Worm (Caenorhabditis elegans) whole organism, young adult: ENCODE measurements around the gene F35F10.13.

Experiments used
- efl-1 ChIP-seq: fragments of 150-350 bp; optimal IDR thresholded peaks from 2 replicates; lab custom pipeline; 2014; ENCODE audit warnings: missing biosample characterization, missing genetic modification reagents, missing genetic modification characterization
- gei-17 ChIP-seq: fragments of 200-800 bp; sonication (Bioruptor generic); optimal IDR thresholded peaks from 2 replicates; lab custom pipeline; 2018; ENCODE audit warnings: mild to moderate bottlenecking, missing genetic modification characterization, missing compliant biosample characterization

DNA sequence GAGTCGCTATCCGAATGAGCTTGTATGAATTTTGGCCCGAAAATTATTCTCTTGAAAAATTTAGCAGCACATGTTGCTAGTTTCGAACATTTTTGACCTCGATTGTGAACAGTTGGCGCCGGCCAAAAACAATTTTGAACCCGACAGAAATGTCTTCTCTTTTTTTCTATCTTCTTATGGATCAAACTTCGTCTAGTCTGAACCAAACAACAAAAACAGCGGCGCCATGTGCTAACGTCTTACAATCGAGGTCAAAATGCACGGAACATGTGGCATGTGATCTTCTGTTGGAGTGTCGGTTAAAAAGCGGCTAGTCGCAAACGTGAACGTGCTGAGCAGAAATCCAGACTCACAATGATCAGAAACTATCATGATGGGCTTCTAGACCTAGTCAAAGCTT, 42.7 kb downstream of the F35F10.13 start:
- TF ChIP-seq gei-17 (no peak), efl-1 (GFP tag; lab: Kevin White, UChicago) (no peak)
